Fruit fly (Drosophila melanogaster): ENCODE results near the gene HemK1.
A peak's percentile ranks its signal among the peaks of the same experiment; 100 is the strongest.

Gene HemK1

dm6 chr2L:6494405-6494816 lies 26.9 kb upstream of the HemK1 start, which contains the start of gene CG9547 (continued):
- no peak for TF ChIP-seq ss (GFP tag; optimal IDR thresholded peaks at IDR 0.05)
- TF ChIP-seq CG11762 (GFP tag; optimal IDR thresholded peaks at IDR 0.05; ENCODE audit: insufficient read depth) = no peak
- no peak for TF ChIP-seq Hr39 (GFP tag; optimal IDR thresholded peaks at IDR 0.05)
- TF ChIP-seq CG6792 (GFP tag; optimal IDR thresholded peaks at IDR 0.05) = no peak

DNA sequence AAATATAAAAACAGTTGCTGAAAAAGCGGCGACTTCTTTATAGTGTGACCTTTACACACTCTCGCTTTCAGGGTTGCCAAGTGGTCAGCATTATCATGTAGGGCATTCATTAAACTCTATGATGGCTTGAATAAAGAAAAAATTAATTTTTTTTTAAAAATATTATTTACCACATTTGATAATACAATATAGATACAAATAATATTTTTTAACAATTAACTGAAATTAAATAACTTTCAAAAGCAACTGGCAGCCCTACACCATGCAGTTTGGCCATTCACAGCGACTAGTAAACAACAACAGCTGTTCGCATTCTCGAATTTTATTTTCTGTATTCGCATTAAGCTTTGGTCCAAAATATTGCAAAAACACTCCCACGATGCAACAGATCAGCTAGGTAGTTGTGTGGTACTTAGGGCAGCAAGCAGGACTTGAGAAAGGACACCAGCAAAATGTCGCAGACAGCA lies 23.3 kb upstream of the HemK1 start, which contains the start of the genes Phf5a and CG31638:
Gene Phf5a (minus strand): TSS at position 61 of the 467 bp plus-strand sequence.
Gene CG31638 (plus strand): TSS at position 279 of the 467 bp plus-strand sequence.
- TF ChIP-seq CG32006 (GFP tag; optimal IDR thresholded peaks at IDR 0.05) (peak; percentile 76), CG11294 (GFP tag; IDR thresholded peaks at IDR 0.05) (peak; percentile 91), CG7368 (GFP tag; optimal IDR thresholded peaks at IDR 0.05) (peak; percentile 86), vri (GFP tag; optimal IDR thresholded peaks at IDR 0.05) (no peak), dac (GFP tag; optimal IDR thresholded peaks at IDR 0.05) (peak; percentile 90), Gug (GFP tag; IDR thresholded peaks at IDR 0.05) (peak; percentile 96), pdm3 (GFP tag; optimal IDR thresholded peaks at IDR 0.05) (peak; percentile 91), fd85E (GFP tag; optimal IDR thresholded peaks at IDR 0.05) (no peak), Blimp-1 (GFP tag; optimal IDR thresholded peaks at IDR 0.05) (peak; percentile 98), CG1621 (tag; optimal IDR thresholded peaks at IDR 0.05) (peak; percentile 52), CG6808 (GFP tag; optimal IDR thresholded peaks at IDR 0.05) (peak; percentile 81), CG11762 (GFP tag; optimal IDR thresholded peaks at IDR 0.05; ENCODE audit: insufficient read depth) (peak; percentile 87), Ets21C (GFP tag; optimal IDR thresholded peaks at IDR 0.05) (peak; percentile 82), CG4318 (GFP tag; optimal IDR thresholded peaks at IDR 0.05) (no peak), topi (GFP tag; optimal IDR thresholded peaks at IDR 0.05) (peak; percentile 16), esn (GFP tag; optimal IDR thresholded peaks at IDR 0.05) (peak; percentile 93), lz (GFP tag; optimal IDR thresholded peaks at IDR 0.05) (peak; percentile 92), CG10669 (GFP tag; optimal IDR thresholded peaks at IDR 0.05) (peak; percentile 88), CG8632 (GFP tag; optimal IDR thresholded peaks at IDR 0.05) (peak; percentile 68), Ets96B (tag; optimal IDR thresholded peaks at IDR 0.05) (peak; percentile 42), dsx (GFP tag; optimal IDR thresholded peaks at IDR 0.05; ENCODE audit: poor library complexity, severe bottlenecking) (peak; percentile 44), Lpt (GFP tag; optimal IDR thresholded peaks at IDR 0.05) (peak; percentile 72), fd59A (GFP tag; optimal IDR thresholded peaks at IDR 0.05) (peak; percentile 48), CG6854 (GFP tag; optimal IDR thresholded peaks at IDR 0.05) (peak; percentile 76), CG11902 (GFP tag; optimal IDR thresholded peaks at IDR 0.05) (peak; percentile 56), CG15336 (GFP tag; IDR thresholded peaks at IDR 0.05) (peak; percentile 85), achi (GFP tag; optimal IDR thresholded peaks at IDR 0.05) (peak; percentile 74), CG8319 (GFP tag; optimal IDR thresholded peaks at IDR 0.05) (peak; percentile 89), net (GFP tag; optimal IDR thresholded peaks at IDR 0.05) (no peak), CG31627 (GFP tag; optimal IDR thresholded peaks at IDR 0.05) (peak; percentile 70), CG6276 (GFP tag; optimal IDR thresholded peaks at IDR 0.05) (no peak), Sox14 (GFP tag; optimal IDR thresholded peaks at IDR 0.05) (no peak), OdsH (GFP tag; optimal IDR thresholded peaks at IDR 0.05) (peak; percentile 96), CG6792 (GFP tag; optimal IDR thresholded peaks at IDR 0.05) (peak; percentile 75), Eip78C (GFP tag) (peak; percentile 78), ss (GFP tag; optimal IDR thresholded peaks at IDR 0.05) (no peak), CG34406 (GFP tag; optimal IDR thresholded peaks at IDR 0.05) (peak; percentile 79), cyc (GFP tag; optimal IDR thresholded peaks at IDR 0.05) (peak; percentile 36), Eip75B (GFP tag; optimal IDR thresholded peaks at IDR 0.05) (no peak), CG3032 (tag; optimal IDR thresholded peaks at IDR 0.05) (peak; percentile 95), CG8119 (GFP tag; IDR thresholded peaks at IDR 0.05) (peak; percentile 93), CG3919 (GFP tag; optimal IDR thresholded peaks at IDR 0.05) (peak; percentile 53), eg (GFP tag; IDR thresholded peaks at IDR 0.05) (peak; percentile 97), CG6163 (GFP tag; IDR thresholded peaks at IDR 0.05) (no peak), fkh (GFP tag; optimal IDR thresholded peaks at IDR 0.05) (peak; percentile 58), Hr38 (GFP tag; optimal IDR thresholded peaks at IDR 0.05) (peak; percentile 32), CG10631 (GFP tag; optimal IDR thresholded peaks at IDR 0.05) (no peak), CG9139 (GFP tag; optimal IDR thresholded peaks at IDR 0.05) (no peak)
